Fruit fly (Drosophila melanogaster) whole organism, embryonic: ENCODE results near the gene CG43922.

Source experiments
- CG11504 ChIP-seq: fragments of 200-800 bp; sonication (Bioruptor generic); optimal IDR thresholded peaks from 3 replicates; lab custom pipeline; 2019; ENCODE audit warnings: missing biosample characterization, mild to moderate bottlenecking, missing genetic modification characterization, moderate library complexity
- CG15479 ChIP-seq: fragments of 200-800 bp; sonication (Bioruptor generic); optimal IDR thresholded peaks from 3 replicates; lab custom pipeline; 2019; ENCODE audit warnings: missing biosample characterization, mild to moderate bottlenecking, missing genetic modification characterization, moderate library complexity
- CG17568 ChIP-seq: fragments of 200-800 bp; sonication (Bioruptor generic); optimal IDR thresholded peaks from 2 replicates; lab custom pipeline; 2018; ENCODE audit warnings: missing biosample characterization, mild to moderate bottlenecking, missing genetic modification characterization, moderate library complexity
- CG18262 ChIP-seq: fragments of 200-800 bp; optimal IDR thresholded peaks from 3 replicates; lab custom pipeline; 2019; ENCODE audit warnings: missing biosample characterization, mild to moderate bottlenecking, missing genetic modification characterization, moderate library complexity
- CG1832 ChIP-seq: fragments of 200-800 bp; sonication (Bioruptor generic); optimal IDR thresholded peaks from 2 replicates; lab custom pipeline; 2017; ENCODE audit warnings: missing biosample characterization, mild to moderate bottlenecking, missing genetic modification characterization, inconsistent platforms
- CG18619 ChIP-seq: fragments of 200-800 bp; sonication (Bioruptor generic); optimal IDR thresholded peaks from 3 replicates; lab custom pipeline; 2017; ENCODE audit warnings: missing biosample characterization, mild to moderate bottlenecking, missing genetic modification characterization
- CG31388 ChIP-seq: fragments of 200-800 bp; sonication (Bioruptor generic); optimal IDR thresholded peaks from 2 replicates; lab custom pipeline; 2016; ENCODE audit warnings: missing biosample characterization, missing genetic modification characterization
- CG33557 ChIP-seq: fragments of 200-800 bp; sonication (Bioruptor generic); optimal IDR thresholded peaks from 2 replicates; lab custom pipeline; 2019; ENCODE audit warnings: missing biosample characterization, mild to moderate bottlenecking, missing genetic modification characterization, moderate library complexity
- CG5180 ChIP-seq: fragments of 200-800 bp; sonication (Bioruptor generic); optimal IDR thresholded peaks from 3 replicates; lab custom pipeline; 2017; ENCODE audit warnings: missing biosample characterization, missing genetic modification characterization, mild to moderate bottlenecking, moderate library complexity, missing genetic modification reagents
- CG5245 ChIP-seq: fragments of 200-800 bp; sonication (Bioruptor generic); optimal IDR thresholded peaks from 3 replicates; lab custom pipeline; 2016; ENCODE audit warnings: missing biosample characterization, missing genetic modification characterization
- CG9876 ChIP-seq: fragments of 200-800 bp; sonication (Bioruptor generic); optimal IDR thresholded peaks from 2 replicates; lab custom pipeline; 2016; ENCODE audit warnings: missing biosample characterization, missing genetic modification characterization
- D19B ChIP-seq: fragments of 200-800 bp; sonication (Bioruptor generic); optimal IDR thresholded peaks from 2 replicates; lab custom pipeline; 2017; ENCODE audit warnings: missing biosample characterization, mild to moderate bottlenecking, missing genetic modification characterization
- Dek ChIP-seq: fragments of 200-800 bp; sonication (Bioruptor generic); optimal IDR thresholded peaks from 3 replicates; lab custom pipeline; 2019; ENCODE audit warnings: missing biosample characterization, mild to moderate bottlenecking, missing genetic modification characterization, moderate library complexity
- E2f1 ChIP-seq: fragments of 200-800 bp; sonication (Bioruptor generic); IDR thresholded peaks from 2 replicates; pipeline ENCODE4 v1.3.6; 2022; ENCODE audit warnings: missing biosample characterization, missing genetic modification characterization
- Fer1 ChIP-seq: fragments of 200-800 bp; sonication (Bioruptor generic); optimal IDR thresholded peaks from 2 replicates; lab custom pipeline; 2017; ENCODE audit warnings: missing biosample characterization, mild to moderate bottlenecking, missing genetic modification characterization
- H2.0 ChIP-seq: fragments of 200-800 bp; sonication (Bioruptor generic); IDR thresholded peaks from 2 replicates; pipeline ENCODE4 v1.3.6; 2022; ENCODE audit warnings: missing biosample characterization, missing genetic modification characterization
- HHEX ChIP-seq: fragments of 200-800 bp; sonication (Bioruptor generic); optimal IDR thresholded peaks from 3 replicates; lab custom pipeline; 2017; ENCODE audit warnings: missing biosample characterization, mild to moderate bottlenecking, missing genetic modification characterization, missing genetic modification reagents
- Myb ChIP-seq: fragments of 200-800 bp; sonication (Bioruptor generic); optimal IDR thresholded peaks from 2 replicates; lab custom pipeline; 2016; ENCODE audit warnings: missing biosample characterization, missing genetic modification characterization
- NC2β ChIP-seq: fragments of 200-800 bp; sonication (Bioruptor generic); optimal IDR thresholded peaks from 2 replicates; lab custom pipeline; 2016; ENCODE audit warnings: missing biosample characterization, missing genetic modification characterization
- PHDP ChIP-seq: fragments of 200-800 bp; sonication (Bioruptor generic); optimal IDR thresholded peaks from 3 replicates; lab custom pipeline; 2018; ENCODE audit warnings: missing biosample characterization, mild to moderate bottlenecking, missing genetic modification characterization, moderate library complexity
- Ravus ChIP-seq: fragments of 200-800 bp; sonication (Bioruptor generic); IDR thresholded peaks from 2 replicates; pipeline ENCODE4 v1.3.6; 2022; ENCODE audit warnings: missing biosample characterization, missing genetic modification characterization
- Rx ChIP-seq: fragments of 200-800 bp; sonication (Bioruptor generic); IDR thresholded peaks from 2 replicates; pipeline ENCODE4 v1.3.6; 2022; ENCODE audit warnings: missing biosample characterization, missing genetic modification characterization
- Sry-δ ChIP-seq: fragments of 200-800 bp; sonication (Bioruptor generic); optimal IDR thresholded peaks from 2 replicates; lab custom pipeline; 2016; ENCODE audit warnings: missing biosample characterization, missing genetic modification characterization
- TFAM ChIP-seq: fragments of 200-800 bp; sonication (Bioruptor generic); optimal IDR thresholded peaks from 2 replicates; lab custom pipeline; 2017; ENCODE audit warnings: missing biosample characterization, missing genetic modification characterization, inconsistent platforms
- al ChIP-seq: fragments of 200-800 bp; sonication (Bioruptor generic); IDR thresholded peaks from 2 replicates; pipeline ENCODE4 v1.3.6; 2022; ENCODE audit warnings: missing biosample characterization, missing genetic modification characterization
- amos ChIP-seq: fragments of 200-800 bp; sonication (Bioruptor generic); IDR thresholded peaks from 2 replicates; pipeline ENCODE4 v1.3.6; 2022; ENCODE audit warnings: missing biosample characterization, missing genetic modification characterization; ENCODE audit not compliant: partially characterized antibody
- aop ChIP-seq: fragments of 200-800 bp; sonication (Bioruptor generic); IDR thresholded peaks from 2 replicates; pipeline ENCODE4 v1.3.6; 2022; ENCODE audit warnings: missing biosample characterization, missing genetic modification characterization
- ase ChIP-seq: fragments of 200-800 bp; sonication (Bioruptor generic); IDR thresholded peaks from 3 replicates; pipeline ENCODE4 v1.3.6; 2022; ENCODE audit warnings: missing biosample characterization, missing genetic modification characterization
- cad ChIP-seq: fragments of >200 bp; optimal IDR thresholded peaks from 2 replicates; lab custom pipeline; 2017; ENCODE audit warnings: missing biosample characterization, missing genetic modification characterization
- cato ChIP-seq: fragments of 200-800 bp; sonication (Bioruptor generic); optimal IDR thresholded peaks from 2 replicates; lab custom pipeline; 2016; ENCODE audit warnings: missing biosample characterization, missing genetic modification characterization, borderline replicate concordance
- chif ChIP-seq, 2 experiments: fragments of 200-800 bp; sonication (Bioruptor generic); optimal IDR thresholded peaks; 3 replicates each; lab custom pipeline; 2016; ENCODE audit warnings: missing biosample characterization in 2 of 2, missing genetic modification characterization in 2 of 2
- dmrt99B ChIP-seq: fragments of 200-800 bp; sonication (Bioruptor generic); optimal IDR thresholded peaks from 2 replicates; lab custom pipeline; 2018; ENCODE audit warnings: missing biosample characterization, mild to moderate bottlenecking, missing genetic modification characterization, moderate library complexity
- fd96Cb ChIP-seq: fragments of 200-800 bp; sonication (Bioruptor generic); optimal IDR thresholded peaks from 2 replicates; lab custom pipeline; 2018; ENCODE audit warnings: missing biosample characterization, mild to moderate bottlenecking, missing genetic modification characterization, moderate library complexity
- gt ChIP-seq: fragments of 200-800 bp; sonication (Bioruptor generic); IDR thresholded peaks from 2 replicates; pipeline ENCODE4 v1.3.6; 2022; ENCODE audit warnings: missing biosample characterization, missing genetic modification characterization
- ham ChIP-seq: fragments of 200-800 bp; sonication (Bioruptor generic); IDR thresholded peaks from 2 replicates; pipeline ENCODE4 v1.3.6; 2022; ENCODE audit warnings: missing biosample characterization, missing genetic modification characterization
- hb ChIP-seq: fragments of 200-800 bp; sonication (Bioruptor generic); IDR thresholded peaks from 3 replicates; pipeline ENCODE4 v1.3.6; 2022; ENCODE audit warnings: missing biosample characterization, missing genetic modification characterization; ENCODE audit not compliant: partially characterized antibody
- kay ChIP-seq: fragments of 200-800 bp; sonication (Bioruptor generic); optimal IDR thresholded peaks from 2 replicates; lab custom pipeline; 2016; ENCODE audit warnings: missing biosample characterization, missing genetic modification characterization
- nau ChIP-seq: fragments of 200-800 bp; sonication (Bioruptor generic); optimal IDR thresholded peaks from 3 replicates; lab custom pipeline; 2017; ENCODE audit warnings: missing biosample characterization, mild to moderate bottlenecking, missing genetic modification characterization, missing genetic modification reagents
- nmo ChIP-seq: fragments of 200-800 bp; sonication (Bioruptor generic); optimal IDR thresholded peaks from 2 replicates; lab custom pipeline; 2018; ENCODE audit warnings: missing biosample characterization, mild to moderate bottlenecking, missing genetic modification characterization, moderate library complexity
- pho ChIP-seq: fragments of 200-800 bp; sonication (Bioruptor generic); optimal IDR thresholded peaks from 2 replicates; lab custom pipeline; 2016; ENCODE audit warnings: missing biosample characterization, missing genetic modification characterization
- prd ChIP-seq, 3 experiments: fragments of >200 bp in 2 of 3; fragments of 200-800 bp in 1 of 3; sonication (Bioruptor generic) in 1 of 3; optimal IDR thresholded peaks in 2 of 3; IDR thresholded peaks in 1 of 3; 2 replicates in 2 of 3; 3 replicates in 1 of 3; pipeline versions ENCODE4 v1.3.6 to Lab custom; 2017 to 2022; ENCODE audit warnings: missing biosample characterization in 1 of 3, missing genetic modification characterization in 1 of 3
- rib ChIP-seq: fragments of 200-800 bp; sonication (Bioruptor generic); IDR thresholded peaks from 2 replicates; pipeline ENCODE4 v1.3.6; 2022; ENCODE audit warnings: missing biosample characterization, missing genetic modification characterization
- salm ChIP-seq: fragments of 200-800 bp; sonication (Bioruptor generic); optimal IDR thresholded peaks from 2 replicates; lab custom pipeline; 2018; ENCODE audit warnings: missing biosample characterization, mild to moderate bottlenecking, missing genetic modification characterization
- sc ChIP-seq, 3 experiments: fragments of >200 bp in 2 of 3; fragments of 200-800 bp in 1 of 3; sonication (Bioruptor generic) in 1 of 3; optimal IDR thresholded peaks; 2 replicates in 2 of 3; 3 replicates in 1 of 3; lab custom pipeline; 2017; ENCODE audit warnings: mild to moderate bottlenecking in 1 of 3, missing biosample characterization in 1 of 3, missing genetic modification characterization in 1 of 3, missing genetic modification reagents in 1 of 3
- schlank ChIP-seq: fragments of 200-800 bp; sonication (Bioruptor generic); optimal IDR thresholded peaks from 2 replicates; lab custom pipeline; 2018; ENCODE audit warnings: missing biosample characterization, mild to moderate bottlenecking, missing genetic modification characterization
- so ChIP-seq: fragments of 200-800 bp; sonication (Bioruptor generic); IDR thresholded peaks from 3 replicates; pipeline ENCODE4 v1.3.6; 2022; ENCODE audit warnings: missing biosample characterization, missing genetic modification characterization
- tna ChIP-seq: fragments of 200-800 bp; sonication (Bioruptor generic); IDR thresholded peaks from 2 replicates; pipeline ENCODE4 v1.3.6; 2022; ENCODE audit warnings: missing biosample characterization, missing genetic modification characterization; ENCODE audit not compliant: partially characterized antibody
- trh ChIP-seq: fragments of 200-800 bp; sonication (Bioruptor generic); optimal IDR thresholded peaks from 2 replicates; lab custom pipeline; 2016; ENCODE audit warnings: missing biosample characterization, missing genetic modification characterization

CG43922 gene

dm6 chr2L:6283376-6283775 lies 25.2 kb downstream of the CG43922 start (continued):
- TF ChIP-seq CG11504, result peak; percentile 32

dm6 chr2L:6280328-6280727 lies 28.2 kb downstream of the CG43922 start:
- TF ChIP-seq amos (GFP tag; lab: Robert Waterston, UW), result no peak
- TF ChIP-seq CG17568, result no peak
- no peak for TF ChIP-seq CG9876 (GFP tag; lab: Kevin White, UChicago)
- no peak for TF ChIP-seq cad (GFP tag; lab: Kevin White, UChicago)
- TF ChIP-seq Dek, result peak; percentile 44
- TF ChIP-seq PHDP (tag; lab: Kevin White, UChicago), result peak; percentile 61
- no peak for TF ChIP-seq sc (optimal IDR thresholded peaks at IDR 0.05; lab: Kevin White, UChicago)
- TF ChIP-seq sc (GFP tag; optimal IDR thresholded peaks at IDR 0.05; lab: Kevin White, UChicago), result no peak
- TF ChIP-seq aop (GFP tag; lab: Robert Waterston, UW), result no peak
- TF ChIP-seq cato, result no peak
- no peak for TF ChIP-seq ham
- no peak for TF ChIP-seq TFAM (GFP tag; lab: Kevin White, UChicago)
- TF ChIP-seq Myb (GFP tag; lab: Kevin White, UChicago), result no peak
- TF ChIP-seq Fer1 (GFP tag; lab: Kevin White, UChicago), result peak; percentile 58
- TF ChIP-seq Sry-δ, result no peak
- TF ChIP-seq rib (GFP tag; lab: Robert Waterston, UW), result no peak
- TF ChIP-seq tna, result no peak
- TF ChIP-seq Ravus (GFP tag; lab: Robert Waterston, UW), result peak; percentile 9; the same call in 1 of the 2 replicates
- TF ChIP-seq chif (GFP tag; optimal IDR thresholded peaks at IDR 0.05; lab: Kevin White, UChicago), result peak; percentile 17 to 53
- TF ChIP-seq H2.0 (GFP tag; lab: Robert Waterston, UW), result peak; percentile 56
- no peak for TF ChIP-seq hb (GFP tag; lab: Robert Waterston, UW)
- peak; percentile 78 for TF ChIP-seq dmrt99B (tag; lab: Kevin White, UChicago)
- TF ChIP-seq CG1832 (GFP tag; lab: Kevin White, UChicago), result no peak
- TF ChIP-seq CG18619 (GFP tag; lab: Kevin White, UChicago), result peak; percentile 48
- no peak for TF ChIP-seq CG15479 (GFP tag; lab: Kevin White, UChicago)
- peak; percentile 64 for TF ChIP-seq CG5245 (GFP tag; lab: Kevin White, UChicago)
- TF ChIP-seq fd96Cb (tag; lab: Kevin White, UChicago), result peak; percentile 61
- TF ChIP-seq CG31388, result peak; percentile 38
- TF ChIP-seq CG18262 (tag; lab: Kevin White, UChicago), result peak; percentile 73
- 0 out of 3 replicates have a peak, but pooled peaks have one; percentile 48 for TF ChIP-seq ase (GFP tag; lab: Robert Waterston, UW)
- TF ChIP-seq kay (GFP tag; lab: Kevin White, UChicago), result no peak
- peak; percentile 42; the same call in 1 of the 2 replicates for TF ChIP-seq Rx
- no peak for TF ChIP-seq D19B
- TF ChIP-seq pho, result no peak
- TF ChIP-seq gt (GFP tag; lab: Robert Waterston, UW), result no peak
- TF ChIP-seq CG5180, result no peak
- TF ChIP-seq NC2β (GFP tag; lab: Kevin White, UChicago), result no peak
- TF ChIP-seq E2f1, result peak; percentile 63
- TF ChIP-seq nmo (GFP tag; lab: Kevin White, UChicago), result peak; percentile 69
- peak; percentile 4 for TF ChIP-seq CG33557
- 0 out of 3 replicates have a peak, but pooled peaks have one; percentile 44 for TF ChIP-seq so (GFP tag; lab: Robert Waterston, UW)
- peak; percentile 24 for TF ChIP-seq nau
- peak; percentile 15 for TF ChIP-seq salm (tag; lab: Kevin White, UChicago)
- no peak for TF ChIP-seq schlank (tag; lab: Kevin White, UChicago)
- peak; percentile 30; the same call in 1 of the 2 replicates for TF ChIP-seq al (GFP tag; lab: Robert Waterston, UW)
- TF ChIP-seq HHEX, result peak; percentile 63
- TF ChIP-seq trh (GFP tag; lab: Kevin White, UChicago), result peak; percentile 43
- no peak for TF ChIP-seq prd (optimal IDR thresholded peaks at IDR 0.05; lab: Kevin White, UChicago)
- peak; percentile 82 for TF ChIP-seq prd (GFP tag; IDR thresholded peaks at IDR 0.05; lab: Robert Waterston, UW)
